Worm (Caenorhabditis elegans) whole organism, L1 larva: ENCODE measurements around the gene lgc-44.
A peak's percentile ranks its signal among the peaks of the same experiment; 100 is the strongest.

ENCODE experiments used
- C16A3.4 ChIP-seq: fragments of 150-350 bp; optimal IDR thresholded peaks from 2 replicates; lab custom pipeline; 2014; ENCODE audit warnings: missing biosample characterization, missing genetic modification characterization
- blmp-1 ChIP-seq: fragments of 150-350 bp; optimal IDR thresholded peaks from 2 replicates; lab custom pipeline; 2014; ENCODE audit warnings: missing biosample characterization, missing genetic modification characterization
- ceh-88 ChIP-seq: fragments of 200-800 bp; sonication (Bioruptor generic); IDR thresholded peaks from 2 replicates; pipeline ENCODE4 v1.3.6; 2022; ENCODE audit warnings: missing genetic modification characterization, missing compliant biosample characterization
- dsc-1 ChIP-seq: sonication (generic microtip); optimal IDR thresholded peaks from 2 replicates; lab custom pipeline; 2016; ENCODE audit warnings: mild to moderate bottlenecking, missing genetic modification characterization, missing compliant biosample characterization
- efl-1 ChIP-seq, 4 experiments: fragments of 150-350 bp; optimal IDR thresholded peaks in 3 of 4; peaks in 1 of 4; 1 replicate in 1 of 4; 2 replicates in 3 of 4; lab custom pipeline; 2014; ENCODE audit warnings: missing biosample characterization in 2 of 4, missing genetic modification characterization in 2 of 4, missing genetic modification reagents in 2 of 4
- efl-3 ChIP-seq: fragments of 200-800 bp; sonication (Bioruptor generic); optimal IDR thresholded peaks from 2 replicates; lab custom pipeline; 2018; ENCODE audit warnings: mild to moderate bottlenecking, missing genetic modification characterization, missing compliant biosample characterization
- egl-27 ChIP-seq, 2 experiments: fragments of 150-350 bp in 1 of 2; sonication (generic microtip); optimal IDR thresholded peaks; 3 replicates each; lab custom pipeline; 2017 to 2018; ENCODE audit warnings: missing biosample characterization in 2 of 2, missing genetic modification characterization in 2 of 2, missing genetic modification reagents in 2 of 2
- elt-2 ChIP-seq: sonication (generic microtip); optimal IDR thresholded peaks from 2 replicates; lab custom pipeline; 2016; ENCODE audit warnings: missing genetic modification characterization, mild to moderate bottlenecking, inconsistent platforms, missing compliant biosample characterization, missing genetic modification reagents
- ets-5 ChIP-seq: fragments of 200-800 bp; sonication (Bioruptor generic); IDR thresholded peaks from 2 replicates; pipeline ENCODE4 v1.3.6; 2022; ENCODE audit warnings: missing genetic modification characterization, missing compliant biosample characterization
- grh-1 ChIP-seq: fragments of 200-800 bp; sonication (Bioruptor generic); IDR thresholded peaks from 2 replicates; pipeline ENCODE4 v1.3.6; 2022; ENCODE audit warnings: missing genetic modification reagents, missing genetic modification characterization, missing compliant biosample characterization
- hlh-4 ChIP-seq: sonication (generic microtip); optimal IDR thresholded peaks from 2 replicates; lab custom pipeline; 2016; ENCODE audit warnings: mild to moderate bottlenecking, missing genetic modification characterization, missing compliant biosample characterization
- isw-1 ChIP-seq: fragments of 200-800 bp; sonication (Bioruptor generic); IDR thresholded peaks from 2 replicates; pipeline ENCODE4 v1.3.6; 2022; ENCODE audit warnings: missing genetic modification characterization, missing compliant biosample characterization
- lin-14 ChIP-seq: fragments of 200-800 bp; sonication (Bioruptor generic); optimal IDR thresholded peaks from 2 replicates; lab custom pipeline; 2018; ENCODE audit warnings: mild to moderate bottlenecking, missing genetic modification characterization, moderate library complexity, missing compliant biosample characterization
- lin-35 ChIP-seq, 2 experiments: fragments of 150-350 bp; optimal IDR thresholded peaks; 2 replicates each; lab custom pipeline; 2014; ENCODE audit warnings: missing biosample characterization in 2 of 2, missing genetic modification characterization in 2 of 2, missing genetic modification reagents in 2 of 2
- lir-3 ChIP-seq: sonication (generic microtip); optimal IDR thresholded peaks from 2 replicates; lab custom pipeline; 2016; ENCODE audit warnings: mild to moderate bottlenecking, missing genetic modification characterization, moderate library complexity, missing compliant biosample characterization; ENCODE audit not compliant: poor library complexity
- mep-1 ChIP-seq: fragments of 150-350 bp; optimal IDR thresholded peaks from 2 replicates; lab custom pipeline; 2014; ENCODE audit warnings: missing biosample characterization, missing genetic modification characterization
- nhr-11 ChIP-seq: fragments of 150-350 bp; optimal IDR thresholded peaks from 2 replicates; lab custom pipeline; 2014; ENCODE audit warnings: missing biosample characterization, missing genetic modification characterization
- nhr-19 ChIP-seq: fragments of 200-800 bp; sonication (Bioruptor generic); conservative IDR thresholded peaks from 2 replicates; pipeline ENCODE4 v1.3.6; 2022; ENCODE audit warnings: missing genetic modification characterization, missing compliant biosample characterization
- nhr-20 ChIP-seq: sonication (generic microtip); optimal IDR thresholded peaks from 2 replicates; lab custom pipeline; 2016; ENCODE audit warnings: mild to moderate bottlenecking, missing genetic modification characterization, missing compliant biosample characterization
- nhr-47 ChIP-seq: sonication (generic microtip); optimal IDR thresholded peaks from 2 replicates; lab custom pipeline; 2016; ENCODE audit warnings: mild to moderate bottlenecking, missing genetic modification characterization, moderate library complexity, missing compliant biosample characterization
- nhr-71 ChIP-seq: sonication (generic microtip); optimal IDR thresholded peaks from 2 replicates; lab custom pipeline; 2016; ENCODE audit warnings: mild to moderate bottlenecking, missing genetic modification characterization, moderate library complexity, missing compliant biosample characterization
- nhr-85 ChIP-seq: sonication (generic microtip); peaks from one replicate; lab custom pipeline; 2016; ENCODE audit warnings: missing genetic modification characterization, inconsistent platforms, missing compliant biosample characterization
- nhr-90 ChIP-seq: sonication (generic microtip); optimal IDR thresholded peaks from 2 replicates; lab custom pipeline; 2016; ENCODE audit warnings: mild to moderate bottlenecking, missing genetic modification characterization, missing compliant biosample characterization; ENCODE audit not compliant: poor library complexity
- snpc-4 ChIP-seq: fragments of 150-350 bp; optimal IDR thresholded peaks from 2 replicates; lab custom pipeline; 2014; ENCODE audit warnings: missing biosample characterization, missing genetic modification characterization
- sup-37 ChIP-seq: fragments of 200-800 bp; sonication (Bioruptor generic); optimal IDR thresholded peaks from 2 replicates; lab custom pipeline; 2018; ENCODE audit warnings: mild to moderate bottlenecking, missing genetic modification characterization, missing compliant biosample characterization
- unc-98 ChIP-seq: fragments of 200-800 bp; sonication (Bioruptor generic); IDR thresholded peaks from 2 replicates; pipeline ENCODE4 v1.3.6; 2022; ENCODE audit warnings: missing genetic modification characterization, missing compliant biosample characterization
- xbp-1 ChIP-seq: sonication (generic microtip); optimal IDR thresholded peaks from 2 replicates; lab custom pipeline; 2016; ENCODE audit warnings: missing genetic modification characterization, missing compliant biosample characterization
- zag-1 ChIP-seq: fragments of 150-350 bp; optimal IDR thresholded peaks from 2 replicates; lab custom pipeline; 2014; ENCODE audit warnings: missing biosample characterization, missing genetic modification characterization
- zip-4 ChIP-seq: fragments of 200-800 bp; sonication (Bioruptor generic); optimal IDR thresholded peaks from 2 replicates; lab custom pipeline; 2018; ENCODE audit warnings: mild to moderate bottlenecking, missing genetic modification characterization, moderate library complexity, missing compliant biosample characterization

The lgc-44 gene

ce11 chrV:11637191-11637590 is 35.2 kb downstream of the lgc-44 start, which contains the start of gene sipa-1:
Gene sipa-1 (minus strand): TSS chrV:11637291.
- TF ChIP-seq xbp-1 (no peak), nhr-20 (no peak), zag-1 (tag; lab: Kevin White, UChicago) (no peak), C16A3.4 (no peak)

ce11 chrV:11635587-11635986 is 36.8 kb downstream of the lgc-44 start:
- no peak for TF ChIP-seq unc-98 (GFP tag; lab: Robert Waterston, UW)
- no peak for TF ChIP-seq ceh-88 (GFP tag; lab: Robert Waterston, UW)
- no peak for TF ChIP-seq C16A3.4

ce11 chrV:11631128-11631527 is 41.3 kb downstream of the lgc-44 start:
- peak; percentile 18 for TF ChIP-seq lin-14
- TF ChIP-seq sup-37 (GFP tag; lab: Kevin White, UChicago): no peak
- TF ChIP-seq dsc-1 (tag; lab: Kevin White, UChicago): peak; percentile 34
- TF ChIP-seq, all 84 proteins: peak for 2

- TF ChIP-seq elt-2 (peak; percentile 69), grh-1 (GFP tag; lab: Robert Waterston, UW) (no peak), nhr-11 (no peak), hlh-4 (tag; lab: Kevin White, UChicago) (no peak), egl-27 (tag; optimal IDR thresholded peaks at IDR 0.05; lab: Kevin White, UChicago) (no peak), nhr-90 (tag; lab: Kevin White, UChicago) (peak; percentile 1), nhr-19 (GFP tag; lab: Robert Waterston, UW) (no peak), C16A3.4 (no peak), efl-1 (optimal IDR thresholded peaks at IDR 0.05; lab: Kevin White, UChicago) (no peak), efl-1 (GFP tag; optimal IDR thresholded peaks at IDR 0.05 in 1 of 2; lab: Kevin White, UChicago) (peak in 1 of 2 experiments; percentile 1)
Observed at ce11 chrV:11629222-11630026, 43.0 kb downstream of the lgc-44 start, which contains the start of gene F35B12.10. Gene F35B12.10 (minus strand): TSS chrV:11629272.

- TF ChIP-seq lin-35 (GFP tag; optimal IDR thresholded peaks at IDR 0.05; lab: Kevin White, UChicago): peak in 1 of 2 experiments; percentile 12
- no peak for TF ChIP-seq blmp-1 (tag; lab: Kevin White, UChicago)
- TF ChIP-seq snpc-4 (tag; lab: Kevin White, UChicago): no peak
- no peak for TF ChIP-seq mep-1 (tag; lab: Kevin White, UChicago)
- TF ChIP-seq lir-3 (tag; lab: Kevin White, UChicago): no peak
- TF ChIP-seq, all 84 proteins: peak for 1
Observed at ce11 chrV:11627837-11628236, 44.6 kb downstream of the lgc-44 start.

- TF ChIP-seq nhr-47: peak; percentile 19
- TF ChIP-seq dsc-1 (tag; lab: Kevin White, UChicago): peak; percentile 95
- no peak for TF ChIP-seq ets-5 (GFP tag; lab: Robert Waterston, UW)
- TF ChIP-seq nhr-71 (tag; lab: Kevin White, UChicago): no peak
- TF ChIP-seq zag-1 (tag; lab: Kevin White, UChicago): no peak
- TF ChIP-seq efl-3 (GFP tag; lab: Kevin White, UChicago): no peak
- no peak for TF ChIP-seq snpc-4 (tag; lab: Kevin White, UChicago)
Observed at ce11 chrV:11624954-11625353, 47.4 kb downstream of the lgc-44 start.

- no peak for TF ChIP-seq nhr-85 (tag; lab: Kevin White, UChicago)
- TF ChIP-seq lin-14: peak; percentile 33
- TF ChIP-seq sup-37 (GFP tag; lab: Kevin White, UChicago): no peak
- no peak for TF ChIP-seq zip-4 (GFP tag; lab: Kevin White, UChicago)
- no peak for TF ChIP-seq isw-1
- TF ChIP-seq C16A3.4: no peak
Observed at ce11 chrV:11621276-11621675, 51.1 kb downstream of the lgc-44 start.
